Worm (Caenorhabditis elegans) whole organism, L3 larva: ENCODE data around the gene vps-22.

Experiments used
- R02D3.7 ChIP-seq: fragments of 150-350 bp; optimal IDR thresholded peaks from 2 replicates; lab custom pipeline; 2014; ENCODE audit warnings: missing biosample characterization, missing genetic modification characterization
- ZK546.5 ChIP-seq: sonication (generic microtip); optimal IDR thresholded peaks from 2 replicates; lab custom pipeline; 2017; ENCODE audit warnings: missing biosample characterization, missing genetic modification characterization
- aly-2 ChIP-seq: fragments of 150-350 bp; optimal IDR thresholded peaks from 2 replicates; lab custom pipeline; 2014; ENCODE audit warnings: missing biosample characterization, missing genetic modification characterization
- ama-1 ChIP-seq: fragments of 150-350 bp; optimal IDR thresholded peaks from 2 replicates; lab custom pipeline; 2018
- ceh-16 ChIP-seq: sonication (generic microtip); optimal IDR thresholded peaks from 2 replicates; lab custom pipeline; 2017; ENCODE audit warnings: missing biosample characterization, missing genetic modification characterization
- ceh-28 ChIP-seq: fragments of 150-350 bp; optimal IDR thresholded peaks from 2 replicates; lab custom pipeline; 2014; ENCODE audit warnings: missing biosample characterization, missing genetic modification reagents, missing genetic modification characterization
- ceh-82 ChIP-seq: fragments of 150-350 bp; optimal IDR thresholded peaks from 2 replicates; lab custom pipeline; 2014; ENCODE audit warnings: missing biosample characterization, missing genetic modification characterization
- ceh-9 ChIP-seq: sonication (generic microtip); optimal IDR thresholded peaks from 2 replicates; lab custom pipeline; 2018; ENCODE audit warnings: missing biosample characterization, missing genetic modification characterization
- daf-12 ChIP-seq: fragments of 150-350 bp; optimal IDR thresholded peaks from 2 replicates; lab custom pipeline; 2014; ENCODE audit warnings: missing biosample characterization, missing genetic modification reagents, missing genetic modification characterization
- egl-27 ChIP-seq: sonication (generic microtip); optimal IDR thresholded peaks from 4 replicates; lab custom pipeline; 2017; ENCODE audit warnings: missing biosample characterization, missing genetic modification reagents, missing genetic modification characterization
- egl-5 ChIP-seq: fragments of 150-350 bp; optimal IDR thresholded peaks from 2 replicates; lab custom pipeline; 2017; ENCODE audit warnings: missing biosample characterization, missing genetic modification reagents, missing genetic modification characterization, inconsistent platforms
- elt-1 ChIP-seq: fragments of 150-350 bp; optimal IDR thresholded peaks from 2 replicates; lab custom pipeline; 2014; ENCODE audit warnings: missing biosample characterization, missing genetic modification characterization
- elt-2 ChIP-seq: sonication (generic microtip); optimal IDR thresholded peaks from 2 replicates; lab custom pipeline; 2016; ENCODE audit warnings: missing genetic modification reagents, mild to moderate bottlenecking, missing genetic modification characterization, missing compliant biosample characterization
- elt-3 ChIP-seq, 3 experiments: fragments of 150-350 bp in 1 of 3; sonication (generic microtip) in 2 of 3; optimal IDR thresholded peaks; 2 replicates in 2 of 3; 4 replicates in 1 of 3; lab custom pipeline; 2014 to 2017; ENCODE audit warnings: missing biosample characterization in 3 of 3, missing genetic modification characterization in 3 of 3
- eor-1 ChIP-seq, 2 experiments: fragments of 150-350 bp; optimal IDR thresholded peaks; 2 replicates each; lab custom pipeline; 2014 to 2018; ENCODE audit warnings: missing biosample characterization in 2 of 2, missing genetic modification characterization in 2 of 2
- fkh-10 ChIP-seq: sonication (generic microtip); optimal IDR thresholded peaks from 2 replicates; lab custom pipeline; 2017; ENCODE audit warnings: missing biosample characterization, missing genetic modification reagents, missing genetic modification characterization
- fos-1 ChIP-seq: fragments of 150-350 bp; optimal IDR thresholded peaks from 2 replicates; lab custom pipeline; 2014; ENCODE audit warnings: missing biosample characterization, missing genetic modification characterization
- hmg-11 ChIP-seq: sonication (generic microtip); optimal IDR thresholded peaks from 2 replicates; lab custom pipeline; 2016; ENCODE audit warnings: missing genetic modification characterization, missing compliant biosample characterization
- jun-1 ChIP-seq: fragments of 150-350 bp; optimal IDR thresholded peaks from 2 replicates; lab custom pipeline; 2014; ENCODE audit warnings: missing biosample characterization, missing genetic modification reagents, missing genetic modification characterization
- lin-39 ChIP-seq: fragments of 150-350 bp; optimal IDR thresholded peaks from 2 replicates; lab custom pipeline; 2018; ENCODE audit warnings: missing biosample characterization, missing genetic modification reagents, missing genetic modification characterization
- lsy-12 ChIP-seq: sonication (generic microtip); optimal IDR thresholded peaks from 2 replicates; lab custom pipeline; 2016; ENCODE audit warnings: mild to moderate bottlenecking, missing genetic modification characterization, missing compliant biosample characterization
- mdl-1 ChIP-seq: fragments of 150-350 bp; optimal IDR thresholded peaks from 2 replicates; lab custom pipeline; 2014; ENCODE audit warnings: missing biosample characterization, missing genetic modification characterization
- mml-1 ChIP-seq: fragments of 150-350 bp; sonication (generic microtip); optimal IDR thresholded peaks from 3 replicates; lab custom pipeline; 2014; ENCODE audit warnings: missing biosample characterization, missing genetic modification characterization
- nfya-1 ChIP-seq: sonication (generic microtip); optimal IDR thresholded peaks from 2 replicates; lab custom pipeline; 2017; ENCODE audit warnings: missing genetic modification characterization, mild to moderate bottlenecking, missing compliant biosample characterization, antibody characterized with exemption, moderate library complexity; ENCODE audit not compliant: insufficient read depth
- nhr-237 ChIP-seq: fragments of 150-350 bp; optimal IDR thresholded peaks from 2 replicates; lab custom pipeline; 2014; ENCODE audit warnings: missing biosample characterization, missing genetic modification characterization
- nhr-25 ChIP-seq: sonication (generic microtip); optimal IDR thresholded peaks from 2 replicates; lab custom pipeline; 2017; ENCODE audit warnings: missing biosample characterization, missing genetic modification characterization
- nhr-28 ChIP-seq: fragments of 150-350 bp; optimal IDR thresholded peaks from 2 replicates; lab custom pipeline; 2014; ENCODE audit warnings: missing biosample characterization, missing genetic modification characterization
- nhr-67 ChIP-seq: fragments of 150-350 bp; optimal IDR thresholded peaks from 2 replicates; lab custom pipeline; 2014; ENCODE audit warnings: missing biosample characterization, missing genetic modification characterization
- nhr-76 ChIP-seq: fragments of 150-350 bp; sonication (generic microtip); optimal IDR thresholded peaks from 5 replicates; lab custom pipeline; 2014; ENCODE audit warnings: missing biosample characterization, missing genetic modification characterization
- pha-4 ChIP-seq: fragments of 150-350 bp; optimal IDR thresholded peaks from 2 replicates; lab custom pipeline; 2014; ENCODE audit warnings: missing biosample characterization, missing genetic modification reagents, missing genetic modification characterization
- pqm-1 ChIP-seq: fragments of 150-350 bp; optimal IDR thresholded peaks from 2 replicates; lab custom pipeline; 2017; ENCODE audit warnings: missing biosample characterization, missing genetic modification characterization, inconsistent platforms
- sea-2 ChIP-seq: fragments of 150-350 bp; sonication (generic microtip); optimal IDR thresholded peaks from 4 replicates; lab custom pipeline; 2014; ENCODE audit warnings: missing biosample characterization, missing genetic modification reagents, missing genetic modification characterization
- skn-1 ChIP-seq: fragments of 150-350 bp; optimal IDR thresholded peaks from 2 replicates; lab custom pipeline; 2014; ENCODE audit warnings: missing biosample characterization, missing genetic modification characterization
- snpc-4 ChIP-seq: fragments of 150-350 bp; optimal IDR thresholded peaks from 2 replicates; lab custom pipeline; 2014; ENCODE audit warnings: missing biosample characterization, missing genetic modification characterization
- unc-39 ChIP-seq: sonication (generic microtip); optimal IDR thresholded peaks from 4 replicates; lab custom pipeline; 2017; ENCODE audit warnings: missing biosample characterization, missing genetic modification characterization
- unc-62 ChIP-seq: fragments of 150-350 bp; sonication (generic microtip); optimal IDR thresholded peaks from 4 replicates; lab custom pipeline; 2014; ENCODE audit warnings: missing biosample characterization, missing genetic modification reagents, missing genetic modification characterization
- zag-1 ChIP-seq: fragments of 150-350 bp; optimal IDR thresholded peaks from 2 replicates; lab custom pipeline; 2014; ENCODE audit warnings: missing biosample characterization, missing genetic modification characterization
- ztf-11 ChIP-seq: fragments of 150-350 bp; optimal IDR thresholded peaks from 2 replicates; lab custom pipeline; 2014; ENCODE audit warnings: missing biosample characterization, missing genetic modification characterization

Gene vps-22

DNA sequence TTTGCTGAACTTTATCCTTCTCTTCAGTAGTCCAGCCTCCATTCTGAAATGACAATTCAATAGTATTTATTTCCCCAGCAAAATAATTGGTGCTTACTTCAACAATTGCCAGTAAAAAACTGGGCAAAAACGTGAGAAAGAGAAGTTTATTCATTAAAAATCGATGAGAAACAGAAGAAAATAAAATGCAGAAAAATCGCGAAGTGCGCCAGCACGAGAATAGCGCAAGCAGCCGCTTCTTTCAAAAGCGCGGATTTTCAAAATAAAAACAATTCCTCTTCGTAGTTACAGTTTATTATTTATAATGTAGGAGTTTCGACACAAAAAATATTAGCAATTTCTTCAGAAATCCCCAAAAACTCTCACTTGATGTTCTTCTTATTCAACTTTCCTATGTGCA is 593 bp upstream of the vps-22 start, which contains the start of gene C27F2.9 (continued):
- TF ChIP-seq pha-4: peak; percentile 92
- no peak for TF ChIP-seq nhr-67
- TF ChIP-seq fos-1 (tag; lab: Kevin White, UChicago): no peak

DNA sequence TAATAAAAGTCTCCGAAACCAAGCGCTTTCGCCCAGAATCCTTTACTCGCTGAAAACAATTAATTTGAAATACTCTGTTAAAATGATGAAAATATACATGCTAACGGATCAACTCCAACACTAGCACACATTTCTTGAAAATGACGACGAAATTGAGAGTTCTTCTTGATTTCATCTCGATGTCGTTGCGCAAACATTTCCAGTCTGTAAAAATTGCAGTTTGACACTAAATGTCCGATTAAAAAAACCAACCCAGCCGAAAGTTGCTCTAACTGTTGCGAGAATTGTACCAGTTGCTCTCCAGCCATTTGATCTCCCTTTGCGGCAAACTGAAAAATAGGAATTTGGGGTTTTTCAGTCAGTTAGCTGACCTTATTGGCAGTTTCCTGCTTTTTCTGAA is 1.0 kb downstream of the vps-22 start:
- no peak for TF ChIP-seq zag-1
- no peak for TF ChIP-seq ama-1 (lab: Kevin White, UChicago)
- TF ChIP-seq ceh-28: no peak
- no peak for TF ChIP-seq nhr-76 (tag; lab: Kevin White, UChicago)
- TF ChIP-seq, all 47 proteins: peak for 0

DNA sequence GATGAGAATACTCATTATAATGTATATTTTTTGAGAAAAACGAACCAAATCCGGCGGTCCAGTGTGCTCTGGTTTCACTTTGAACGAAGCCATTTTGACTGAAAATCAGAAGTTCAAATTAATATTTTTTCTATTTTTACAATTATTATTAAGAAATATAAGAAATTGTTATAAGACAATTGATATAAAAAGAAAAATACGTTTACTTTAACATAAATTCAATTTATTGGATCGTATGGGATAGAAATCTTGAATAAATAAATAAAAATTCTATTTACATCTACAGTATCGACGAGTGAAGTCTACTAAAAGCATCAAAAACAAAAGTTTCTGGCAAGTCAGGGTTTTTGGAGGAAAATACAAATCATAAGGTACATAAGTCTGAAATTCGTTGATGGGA is 2.1 kb downstream of the vps-22 start, which contains the start of gene C27F2.4:
Gene C27F2.4, minus strand, starts transcription at position 101 of the 400 bp plus-strand sequence.
- TF ChIP-seq eor-1 (tag; optimal IDR thresholded peaks at IDR 0.05; lab: Kevin White, UChicago) (no peak), nhr-25 (tag; lab: Kevin White, UChicago) (no peak), mdl-1 (no peak), hmg-11 (no peak)

DNA sequence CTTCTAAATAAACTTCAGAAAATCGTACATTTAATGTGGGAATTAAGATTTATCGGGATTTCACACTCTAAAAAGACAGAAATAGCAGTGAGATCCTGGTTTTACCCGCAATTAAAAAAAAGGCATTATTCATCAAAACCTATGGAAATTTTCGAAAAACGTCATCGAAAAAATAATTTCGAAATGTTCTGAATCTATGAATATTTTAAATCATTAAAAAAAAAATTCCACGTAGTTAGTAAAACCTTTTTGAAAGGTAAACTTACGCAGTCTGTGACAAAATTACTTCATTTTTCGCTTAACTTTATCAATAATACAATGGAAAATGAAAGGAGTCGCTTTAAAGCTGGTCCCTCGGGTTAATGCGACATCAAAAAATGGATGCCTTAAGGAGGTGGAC is 5.7 kb downstream of the vps-22 start, which contains the start of gene C26E6.1:
Gene C26E6.1, plus strand, starts transcription at position 301 of the 400 bp plus-strand sequence.
- TF ChIP-seq nhr-237 (tag; lab: Kevin White, UChicago): no peak
- TF ChIP-seq mdl-1: no peak
- no peak for TF ChIP-seq pqm-1 (tag; lab: Kevin White, UChicago)
- TF ChIP-seq unc-39 (tag; lab: Kevin White, UChicago): no peak
- TF ChIP-seq fos-1 (tag; lab: Kevin White, UChicago): no peak
- TF ChIP-seq nhr-28 (tag; lab: Kevin White, UChicago): no peak
- TF ChIP-seq lin-39: no peak
- no peak for TF ChIP-seq ceh-16 (tag; lab: Kevin White, UChicago)
- no peak for TF ChIP-seq mml-1 (tag; lab: Kevin White, UChicago)
- TF ChIP-seq R02D3.7 (tag; lab: Kevin White, UChicago): no peak
- TF ChIP-seq fkh-10 (GFP tag; lab: Kevin White, UChicago): no peak
- no peak for TF ChIP-seq hmg-11
- TF ChIP-seq sea-2 (GFP tag; lab: Kevin White, UChicago): no peak

DNA sequence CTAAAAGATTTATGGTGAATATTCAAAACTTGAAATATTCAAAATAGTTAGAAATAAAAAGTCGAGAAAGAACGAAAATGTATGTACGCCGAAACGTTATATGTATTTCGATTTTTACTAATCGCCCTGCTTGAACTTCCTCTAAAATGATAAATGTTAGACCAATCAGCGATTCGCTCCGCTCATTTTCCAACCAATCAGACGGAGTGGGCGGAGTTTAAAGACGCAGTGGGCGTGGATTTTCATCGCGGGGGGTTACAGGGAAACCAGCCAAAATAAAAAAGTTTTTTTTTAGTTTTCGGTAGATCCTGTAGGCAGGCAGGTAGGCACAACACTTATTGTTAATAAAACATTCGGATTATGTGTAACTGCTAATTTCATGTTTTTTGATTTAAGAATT is 9.3 kb downstream of the vps-22 start:
- no peak for TF ChIP-seq R02D3.7 (tag; lab: Kevin White, UChicago)
- TF ChIP-seq nfya-1 (tag; lab: Kevin White, UChicago): peak; percentile 94
- no peak for TF ChIP-seq nhr-28 (tag; lab: Kevin White, UChicago)
- TF ChIP-seq skn-1 (tag; lab: Kevin White, UChicago): no peak
- no peak for TF ChIP-seq ceh-82 (tag; lab: Kevin White, UChicago)

DNA sequence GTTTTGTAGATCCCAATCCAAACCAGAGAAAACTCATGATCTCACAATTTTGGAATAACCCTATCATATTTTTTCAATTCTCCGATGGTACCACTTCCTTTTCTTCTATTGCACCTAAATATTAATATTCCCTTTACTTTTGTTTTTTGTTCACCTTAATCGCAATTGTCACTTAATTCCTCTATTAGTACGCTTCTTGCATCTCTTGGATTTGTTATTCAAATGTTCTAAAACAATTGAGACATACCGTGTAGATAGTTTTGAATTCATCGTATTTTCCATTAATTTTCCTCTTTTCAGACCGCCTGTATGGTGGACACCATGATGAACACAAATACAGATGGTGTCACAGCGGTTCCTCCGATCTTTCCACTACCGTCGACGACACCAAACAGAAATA is 10.5 kb downstream of the vps-22 start, which contains the start of gene flh-2:
Gene flh-2, plus strand, starts transcription at position 301 of the 400 bp plus-strand sequence.
- no peak for TF ChIP-seq elt-2 (tag; lab: Kevin White, UChicago)
- no peak for TF ChIP-seq ZK546.5
- no peak for TF ChIP-seq lsy-12 (tag; lab: Kevin White, UChicago)
- no peak for TF ChIP-seq elt-1
- TF ChIP-seq egl-27 (tag; lab: Kevin White, UChicago): no peak
- no peak for TF ChIP-seq nhr-67
- TF ChIP-seq daf-12 (tag; lab: Kevin White, UChicago): no peak
- TF ChIP-seq nhr-28 (tag; lab: Kevin White, UChicago): no peak
- TF ChIP-seq aly-2 (tag; lab: Kevin White, UChicago): no peak
- TF ChIP-seq ztf-11 (tag; lab: Kevin White, UChicago): no peak

DNA sequence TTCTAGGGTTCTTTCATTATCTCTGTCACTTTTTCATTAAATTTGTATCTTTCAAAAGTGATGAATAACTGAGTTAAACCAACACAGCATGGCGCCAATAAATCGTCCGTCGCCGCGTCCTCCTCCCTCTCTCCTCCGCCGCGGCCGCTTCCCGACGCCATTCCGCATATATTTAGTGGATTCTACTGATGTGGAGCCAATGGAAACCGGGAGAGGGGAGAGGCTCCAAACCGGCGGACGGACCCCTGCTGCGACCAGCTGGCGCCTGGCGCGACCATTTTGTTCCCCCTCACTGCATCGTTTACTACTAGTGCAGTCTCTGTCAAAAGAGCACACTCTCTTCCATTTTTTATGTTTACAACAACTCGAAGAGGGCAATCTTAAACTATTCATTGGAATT is 11.1 kb downstream of the vps-22 start:
- TF ChIP-seq unc-62 (GFP tag; lab: Kevin White, UChicago): no peak
- TF ChIP-seq aly-2 (tag; lab: Kevin White, UChicago): no peak
- TF ChIP-seq lin-39: peak; percentile 66
- TF ChIP-seq elt-2 (tag; lab: Kevin White, UChicago): no peak
- peak; percentile 43 for TF ChIP-seq nfya-1 (tag; lab: Kevin White, UChicago)
- no peak for TF ChIP-seq snpc-4 (tag; lab: Kevin White, UChicago)
- no peak for TF ChIP-seq elt-1
- TF ChIP-seq ceh-9 (tag; lab: Kevin White, UChicago): no peak
- TF ChIP-seq mml-1 (tag; lab: Kevin White, UChicago): no peak
- no peak for TF ChIP-seq skn-1 (tag; lab: Kevin White, UChicago)
- TF ChIP-seq eor-1 (tag; optimal IDR thresholded peaks at IDR 0.05; lab: Kevin White, UChicago): no peak
- no peak for TF ChIP-seq jun-1 (tag; lab: Kevin White, UChicago)
- TF ChIP-seq hmg-11: peak; percentile 6
- TF ChIP-seq egl-5: peak; percentile 26
- no peak for TF ChIP-seq unc-39 (tag; lab: Kevin White, UChicago)
- no peak for TF ChIP-seq fkh-10 (GFP tag; lab: Kevin White, UChicago)
- TF ChIP-seq elt-3 (tag; optimal IDR thresholded peaks at IDR 0.05; lab: Kevin White, UChicago): no peak
- no peak for TF ChIP-seq sea-2 (GFP tag; lab: Kevin White, UChicago)
- TF ChIP-seq, all 47 proteins: peak for 4
